Fruit fly (Drosophila melanogaster): ENCODE results near the gene COX6AL2.

Gene COX6AL2

DNA sequence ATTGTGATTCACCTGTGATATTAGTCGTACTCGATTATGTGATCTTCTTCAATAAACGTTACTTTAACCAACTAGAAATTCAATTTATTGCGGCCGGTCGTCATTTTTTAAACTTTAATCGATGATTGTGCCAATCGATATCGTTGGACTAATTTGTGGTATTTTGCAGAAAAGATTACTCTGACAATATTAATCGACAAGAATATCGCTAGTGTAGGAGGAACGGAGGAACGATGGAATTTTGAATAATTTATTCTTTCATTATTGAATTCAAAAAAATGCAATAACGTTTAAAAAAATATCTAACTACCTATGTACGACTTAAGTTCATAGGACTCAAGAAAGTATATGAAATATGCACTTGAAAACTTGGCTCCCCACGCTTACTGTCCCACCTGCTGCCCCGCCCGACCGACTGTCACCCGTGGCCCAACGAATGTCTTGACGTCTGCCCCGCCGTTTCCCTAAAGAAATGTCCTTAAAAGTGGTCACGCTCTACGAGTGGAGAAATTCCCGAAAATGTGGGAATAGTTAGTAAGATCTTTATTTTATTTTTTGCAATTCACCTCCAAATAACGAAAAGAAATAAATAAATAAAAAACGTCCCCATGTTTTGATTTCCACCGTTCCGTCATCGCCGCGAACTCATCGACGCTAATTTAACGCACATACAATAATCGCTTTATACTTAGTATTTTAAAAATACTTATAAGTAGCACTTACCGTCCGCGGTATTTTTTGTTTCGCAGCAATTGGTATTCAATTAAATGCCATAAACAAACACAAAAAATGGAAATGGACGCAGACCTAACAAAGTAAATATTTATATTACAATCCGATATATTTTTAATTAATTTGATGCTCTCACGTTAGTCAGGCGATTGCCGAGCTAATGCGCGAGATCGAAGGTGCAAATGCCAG lies 48.2 kb downstream of the COX6AL2 start, which contains the start of gene CG14074 (continued):
- TF ChIP-seq Med (GFP tag) (peak; percentile 26), CG4282 (GFP tag; optimal IDR thresholded peaks at IDR 0.05) (no peak), Stat92E (GFP tag; optimal IDR thresholded peaks at IDR 0.05) (no peak), pfk (GFP tag; optimal IDR thresholded peaks at IDR 0.05) (peak; percentile 90), hb (GFP tag; IDR thresholded peaks at IDR 0.05; ENCODE audit: partially characterized antibody) (peak; percentile 72), CG8944 (GFP tag; optimal IDR thresholded peaks at IDR 0.05) (no peak), pita (GFP tag; optimal IDR thresholded peaks at IDR 0.05) (no peak), Myb (GFP tag; optimal IDR thresholded peaks at IDR 0.05) (peak; percentile 30), B-H1 (GFP tag; IDR thresholded peaks at IDR 0.05) (no peak), CG12071 (GFP tag; optimal IDR thresholded peaks at IDR 0.05) (no peak), CG2889 (GFP tag; IDR thresholded peaks at IDR 0.05) (no peak), Dfd (GFP tag; optimal IDR thresholded peaks at IDR 0.05) (no peak), Xrp1 (GFP tag; IDR thresholded peaks at IDR 0.05) (no peak), tin (GFP tag; optimal IDR thresholded peaks at IDR 0.05) (no peak), BtbVII (GFP tag; optimal IDR thresholded peaks at IDR 0.05) (no peak), dysf (GFP tag; IDR thresholded peaks at IDR 0.05) (no peak), mirr (GFP tag; optimal IDR thresholded peaks at IDR 0.05) (no peak), CG2116 (GFP tag; optimal IDR thresholded peaks at IDR 0.05) (peak; percentile 72), dpn (GFP tag; optimal IDR thresholded peaks at IDR 0.05) (no peak), CG31388 (GFP tag; optimal IDR thresholded peaks at IDR 0.05) (no peak), Dll (GFP tag; IDR thresholded peaks at IDR 0.05; ENCODE audit: partially characterized antibody) (peak; percentile 63; the same call in 1 of the 4 replicates), Hsf (GFP tag; optimal IDR thresholded peaks at IDR 0.05) (peak; percentile 7), Dref (GFP tag; IDR thresholded peaks at IDR 0.05) (peak; percentile 76), CG16813 (GFP tag; IDR thresholded peaks at IDR 0.05; ENCODE audit: partially characterized antibody) (peak; percentile 72), Ravus (GFP tag; IDR thresholded peaks at IDR 0.05) (no peak), gcm2 (GFP tag; optimal IDR thresholded peaks at IDR 0.05) (no peak), B-H2 (GFP tag; optimal IDR thresholded peaks at IDR 0.05) (no peak), Ets65A (GFP tag) (peak; percentile 43), tna (GFP tag; IDR thresholded peaks at IDR 0.05; ENCODE audit: partially characterized antibody) (peak; percentile 37; the same call in 1 of the 2 replicates), p53 (GFP tag; optimal IDR thresholded peaks at IDR 0.05) (no peak), CG7271 (tag; optimal IDR thresholded peaks at IDR 0.05) (peak; percentile 4), nerfin-1 (tag; optimal IDR thresholded peaks at IDR 0.05) (no peak), lbe (GFP tag; optimal IDR thresholded peaks at IDR 0.05) (no peak), CG3726 (GFP tag; IDR thresholded peaks at IDR 0.05) (no peak), az2 (GFP tag; optimal IDR thresholded peaks at IDR 0.05) (no peak), fd3F (GFP tag; optimal IDR thresholded peaks at IDR 0.05) (no peak), hkb (optimal IDR thresholded peaks at IDR 0.05) (no peak), hkb (GFP tag; IDR thresholded peaks at IDR 0.05) (0 out of 2 replicates have a peak, but pooled peaks have one; percentile 21), CG11504 (tag; optimal IDR thresholded peaks at IDR 0.05) (no peak), CG15011 (GFP tag; optimal IDR thresholded peaks at IDR 0.05) (no peak), bcd (GFP tag; optimal IDR thresholded peaks at IDR 0.05) (no peak)

Data from whole organism, embryonic.